Fruit fly (Drosophila melanogaster) S2 (cell line): ENCODE measurements around the gene CG8001.
A peak's percentile ranks its signal among the peaks of the same experiment; 100 is the strongest.

Experiments used
- CG8478 ChIP-seq: fragments of >200 bp; optimal IDR thresholded peaks from 2 replicates; lab custom pipeline; 2018
- CTCF ChIP-seq, 2 experiments: fragments of >200 bp; optimal IDR thresholded peaks; 2 replicates each; lab custom pipeline; 2018

- TF ChIP-seq CTCF (optimal IDR thresholded peaks at IDR 0.05; lab: Kevin White, UChicago) (peak; percentile 24 to 40), CG8478 (no peak)
Measured at dm6 chr3L:1730873-1731272, 25.1 kb upstream of the CG8001 start, which contains the start of gene drpr.
